Fruit fly (Drosophila melanogaster) whole organism, embryonic: Measurements from ENCODE around the gene CG46313.

ENCODE experiments used
- CG11093 ChIP-seq: fragments of 200-800 bp; sonication (Bioruptor generic); IDR thresholded peaks from 3 replicates; pipeline ENCODE4 v1.3.6; 2022; ENCODE audit warnings: missing biosample characterization, missing genetic modification characterization
- CG4730 ChIP-seq: fragments of 200-800 bp; sonication (Bioruptor generic); IDR thresholded peaks from 2 replicates; pipeline ENCODE4 v1.3.6; 2022; ENCODE audit warnings: missing biosample characterization, missing genetic modification characterization
- CG9932 ChIP-seq: fragments of 200-800 bp; sonication (Bioruptor generic); IDR thresholded peaks from 2 replicates; pipeline ENCODE4 v1.3.6; 2022; ENCODE audit warnings: missing biosample characterization, missing genetic modification characterization
- D19A ChIP-seq: fragments of 200-800 bp; optimal IDR thresholded peaks from 3 replicates; lab custom pipeline; 2019; ENCODE audit warnings: missing biosample characterization, mild to moderate bottlenecking, missing genetic modification characterization, moderate library complexity
- Ets65A ChIP-seq: fragments of 200-800 bp; sonication (Bioruptor generic); peaks from one replicate; lab custom pipeline; 2016; ENCODE audit warnings: missing biosample characterization, missing genetic modification characterization
- Opbp ChIP-seq: fragments of 200-800 bp; sonication (Bioruptor generic); IDR thresholded peaks from 3 replicates; pipeline ENCODE4 v1.3.6; 2022; ENCODE audit warnings: missing biosample characterization, missing genetic modification characterization; ENCODE audit not compliant: partially characterized antibody
- ci ChIP-seq: fragments of 200-800 bp; sonication (Bioruptor generic); IDR thresholded peaks from 3 replicates; pipeline ENCODE4 v1.3.6; 2022; ENCODE audit warnings: missing biosample characterization, missing genetic modification characterization
- mam ChIP-seq: fragments of 200-800 bp; sonication (Bioruptor generic); optimal IDR thresholded peaks from 3 replicates; lab custom pipeline; 2016; ENCODE audit warnings: missing biosample characterization, missing genetic modification characterization
- nerfin-1 ChIP-seq: fragments of 200-800 bp; sonication (Bioruptor generic); optimal IDR thresholded peaks from 3 replicates; lab custom pipeline; 2019; ENCODE audit warnings: missing biosample characterization, mild to moderate bottlenecking, missing genetic modification characterization, moderate library complexity
- prd ChIP-seq, 3 experiments: fragments of >200 bp in 2 of 3; fragments of 200-800 bp in 1 of 3; sonication (Bioruptor generic) in 1 of 3; optimal IDR thresholded peaks in 2 of 3; IDR thresholded peaks in 1 of 3; 2 replicates in 2 of 3; 3 replicates in 1 of 3; pipeline versions ENCODE4 v1.3.6 to Lab custom; 2017 to 2022; ENCODE audit warnings: missing biosample characterization in 1 of 3, missing genetic modification characterization in 1 of 3
- sim ChIP-seq: fragments of 200-800 bp; sonication (Bioruptor generic); IDR thresholded peaks from 2 replicates; pipeline ENCODE4 v1.3.6; 2022; ENCODE audit warnings: missing biosample characterization, missing genetic modification characterization
- vfl ChIP-seq: fragments of 200-800 bp; sonication (Bioruptor generic); optimal IDR thresholded peaks from 2 replicates; lab custom pipeline; 2016; ENCODE audit warnings: missing biosample characterization, missing genetic modification characterization
- vvl ChIP-seq: fragments of 200-800 bp; sonication (Bioruptor generic); IDR thresholded peaks from 2 replicates; pipeline ENCODE4 v1.3.6; 2022; ENCODE audit warnings: missing biosample characterization, missing genetic modification characterization

DNA sequence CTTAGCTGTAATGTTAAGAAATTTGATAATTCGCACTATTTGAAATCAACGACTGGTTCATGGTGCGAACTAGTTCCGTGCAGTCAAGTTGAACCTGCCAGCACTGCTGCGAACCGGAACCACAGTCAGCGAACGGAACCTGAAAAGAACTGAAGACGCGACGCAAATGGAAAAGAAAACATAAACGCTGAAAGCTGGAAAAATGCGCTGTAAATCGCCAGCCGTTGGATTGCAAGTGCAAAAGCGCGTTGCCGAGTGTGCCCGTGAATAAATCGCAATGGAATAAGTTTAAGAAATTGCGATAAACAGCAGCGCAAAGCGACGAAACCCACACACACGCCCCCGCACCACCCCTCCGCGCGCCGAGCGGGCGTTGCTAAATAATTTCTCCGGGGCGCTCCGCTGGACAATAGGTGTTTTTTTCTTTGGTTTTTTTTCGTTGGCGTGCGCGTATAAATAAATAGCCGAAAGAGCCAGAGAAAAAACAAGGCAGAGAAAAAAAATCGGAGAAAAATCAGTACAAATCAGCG, 11.5 kb upstream of the CG46313 start, which contains the start of gene CG5521:
- no peak for TF ChIP-seq prd (optimal IDR thresholded peaks at IDR 0.05; lab: Kevin White, UChicago)
- TF ChIP-seq prd (GFP tag; IDR thresholded peaks at IDR 0.05; lab: Robert Waterston, UW) = no peak
- TF ChIP-seq sim (GFP tag; lab: Robert Waterston, UW) = no peak
- TF ChIP-seq D19A (tag; lab: Kevin White, UChicago) = peak; percentile 37
- TF ChIP-seq CG9932 = 0 out of 2 replicates have a peak, but pooled peaks have one; percentile 16
- TF ChIP-seq Opbp = peak; percentile 70
- no peak for TF ChIP-seq Ets65A
- peak; percentile 3 for TF ChIP-seq nerfin-1 (tag; lab: Kevin White, UChicago)
- TF ChIP-seq ci (GFP tag; lab: Robert Waterston, UW) = 0 out of 3 replicates have a peak, but pooled peaks have one; percentile 38
- no peak for TF ChIP-seq vvl
- TF ChIP-seq CG11093 (GFP tag; lab: Robert Waterston, UW) = no peak
- TF ChIP-seq CG4730 = no peak
- no peak for TF ChIP-seq vfl (GFP tag; lab: Kevin White, UChicago)
- no peak for TF ChIP-seq mam (GFP tag; lab: Kevin White, UChicago)
